Worm (Caenorhabditis elegans): ENCODE measurements around the gene F01G10.6.

The F01G10.6 gene

ce11 chrIV:10242458-10243123 is 15.2 kb upstream of the F01G10.6 start (continued):
- TF ChIP-seq lin-54 (GFP tag; optimal IDR thresholded peaks at IDR 0.05) (peak; percentile 48), xnd-1 (tag; optimal IDR thresholded peaks at IDR 0.05) (peak; percentile 64), attf-6 (GFP tag; IDR thresholded peaks at IDR 0.05) (no peak), zfh-2 (GFP tag; conservative IDR thresholded peaks at IDR 0.05) (no peak), lsy-27 (tag; optimal IDR thresholded peaks at IDR 0.05; ENCODE audit: borderline replicate concordance, insufficient read depth) (no peak), chd-7 (tag; optimal IDR thresholded peaks at IDR 0.05) (no peak), repo-1 (tag; optimal IDR thresholded peaks at IDR 0.05) (no peak), Y53G8AR.9 (GFP tag; conservative IDR thresholded peaks at IDR 0.05) (no peak), B0035.1 (tag; optimal IDR thresholded peaks at IDR 0.05) (no peak), rcor-1 (GFP tag; IDR thresholded peaks at IDR 0.05) (no peak), cebp-1 (GFP tag; IDR thresholded peaks at IDR 0.05) (no peak), cebp-1 (tag; optimal IDR thresholded peaks at IDR 0.05) (no peak), Y67H2A.10 (GFP tag; conservative IDR thresholded peaks at IDR 0.05) (no peak), B0261.1 (tag; optimal IDR thresholded peaks at IDR 0.05) (no peak), ceh-40 (GFP tag; IDR thresholded peaks at IDR 0.05) (no peak), T26A5.8 (tag; optimal IDR thresholded peaks at IDR 0.05) (no peak), snpc-4 (GFP tag; optimal IDR thresholded peaks at IDR 0.05) (no peak), snpc-4 (tag; optimal IDR thresholded peaks at IDR 0.05) (no peak), fkh-3 (tag; optimal IDR thresholded peaks at IDR 0.05) (no peak), tbx-9 (tag; optimal IDR thresholded peaks at IDR 0.05; ENCODE audit: borderline replicate concordance) (no peak), ama-1 (optimal IDR thresholded peaks at IDR 0.05) (no peak), ama-1 (GFP tag; optimal IDR thresholded peaks at IDR 0.05) (no peak), hsf-1 (GFP tag; IDR thresholded peaks at IDR 0.05) (0 out of 2 replicates have a peak, but pooled peaks have one; percentile 48), F52B5.7 (tag; optimal IDR thresholded peaks at IDR 0.05) (no peak), madf-8 (GFP tag; conservative IDR thresholded peaks at IDR 0.05) (peak; percentile 82), hmg-1.2 (GFP tag; IDR thresholded peaks at IDR 0.05) (no peak; the same call in 1 of the 2 replicates), unc-130 (GFP tag; optimal IDR thresholded peaks at IDR 0.05) (peak; percentile 1), T07F8.4 (tag; optimal IDR thresholded peaks at IDR 0.05) (no peak), nhr-179 (tag; optimal IDR thresholded peaks at IDR 0.05) (no peak), K11D2.4 (GFP tag; IDR thresholded peaks at IDR 0.05) (no peak), ztf-18 (tag; optimal IDR thresholded peaks at IDR 0.05) (no peak), ZK185.1 (tag; optimal IDR thresholded peaks at IDR 0.05; ENCODE audit: poor library complexity, severe bottlenecking) (peak; percentile 24), let-607 (tag; optimal IDR thresholded peaks at IDR 0.05) (no peak), attf-5 (GFP tag; optimal IDR thresholded peaks at IDR 0.05) (no peak), nfyb-1 (GFP tag; IDR thresholded peaks at IDR 0.05) (no peak), nhr-27 (tag; optimal IDR thresholded peaks at IDR 0.05) (no peak), hrde-1 (tag; optimal IDR thresholded peaks at IDR 0.05; ENCODE audit: borderline replicate concordance) (no peak), mel-28 (tag; optimal IDR thresholded peaks at IDR 0.05; ENCODE audit: borderline replicate concordance) (no peak), dpl-1 (GFP tag; optimal IDR thresholded peaks at IDR 0.05) (peak; percentile 56), pbrm-1 (GFP tag; IDR thresholded peaks at IDR 0.05) (peak; percentile 20; the same call in 1 of the 2 replicates), F37B4.10 (GFP tag; IDR thresholded peaks at IDR 0.05) (no peak), dox-1 (GFP tag; IDR thresholded peaks at IDR 0.05) (peak; percentile 62; the same call in 1 of the 2 replicates), ceh-91 (GFP tag; IDR thresholded peaks at IDR 0.05) (peak; percentile 42; the same call in 1 of the 2 replicates), somi-1 (GFP tag; optimal IDR thresholded peaks at IDR 0.05) (no peak), bed-1 (GFP tag; IDR thresholded peaks at IDR 0.05) (no peak), ztf-26 (tag; optimal IDR thresholded peaks at IDR 0.05) (no peak), Y53F4B.3 (GFP tag; IDR thresholded peaks at IDR 0.05) (no peak), K12H6.12 (tag; optimal IDR thresholded peaks at IDR 0.05) (no peak), sea-2 (GFP tag; IDR thresholded peaks at IDR 0.05) (no peak)

Measured in whole organism, young adult.